Fruit fly (Drosophila melanogaster) whole organism, prepupa: ENCODE data around the gene Serinc.

Source experiments
- Blimp-1 ChIP-seq: fragments of 200-800 bp; sonication (Bioruptor generic); optimal IDR thresholded peaks from 3 replicates; lab custom pipeline; 2017; ENCODE audit warnings: missing biosample characterization, missing genetic modification characterization, mild to moderate bottlenecking, moderate library complexity, missing genetic modification reagents
- Hr39 ChIP-seq: fragments of 200-800 bp; sonication (Bioruptor generic); optimal IDR thresholded peaks from 2 replicates; lab custom pipeline; 2016; ENCODE audit warnings: missing biosample characterization, missing genetic modification characterization
- ss ChIP-seq, 2 experiments: fragments of 200-800 bp; sonication (Bioruptor generic); optimal IDR thresholded peaks; 2 replicates in 1 of 2; 3 replicates in 1 of 2; lab custom pipeline; 2017 to 2018; ENCODE audit warnings: mild to moderate bottlenecking in 2 of 2, missing biosample characterization in 2 of 2, missing genetic modification characterization in 2 of 2, moderate library complexity in 1 of 2

- TF ChIP-seq Blimp-1 (GFP tag; lab: Kevin White, UChicago) (no peak), ss (GFP tag; optimal IDR thresholded peaks at IDR 0.05; lab: Kevin White, UChicago) (no peak), Hr39 (GFP tag; lab: Kevin White, UChicago) (no peak)
Observed at dm6 chr3L:16390793-16391192, 21.7 kb upstream of the Serinc start.
